Worm (Caenorhabditis elegans) whole organism, young adult: ENCODE data around the gene srh-234.

ENCODE experiments used
- B0035.1 ChIP-seq: sonication (generic microtip); optimal IDR thresholded peaks from 2 replicates; lab custom pipeline; 2016; ENCODE audit warnings: missing genetic modification characterization, mild to moderate bottlenecking, missing compliant biosample characterization, missing genotype, missing genetic modification reagents
- B0336.3 ChIP-seq: fragments of 200-800 bp; sonication (Bioruptor generic); IDR thresholded peaks from 2 replicates; pipeline ENCODE4 v1.3.6; 2022; ENCODE audit warnings: missing genetic modification characterization, missing compliant biosample characterization
- C17E4.6 ChIP-seq: fragments of 200-800 bp; sonication (Bioruptor generic); IDR thresholded peaks from 2 replicates; pipeline ENCODE4 v1.3.6; 2022; ENCODE audit warnings: missing genetic modification reagents, missing genetic modification characterization, missing compliant biosample characterization
- F22D6.2 ChIP-seq: sonication (generic microtip); optimal IDR thresholded peaks from 2 replicates; lab custom pipeline; 2016; ENCODE audit warnings: mild to moderate bottlenecking, missing genetic modification characterization, missing compliant biosample characterization
- F33H1.4 ChIP-seq: fragments of 200-800 bp; sonication (Bioruptor generic); IDR thresholded peaks from 2 replicates; pipeline ENCODE4 v1.3.6; 2022; ENCODE audit warnings: missing genetic modification reagents, missing genetic modification characterization, missing compliant biosample characterization
- F55B11.4 ChIP-seq: sonication (generic microtip); optimal IDR thresholded peaks from 2 replicates; lab custom pipeline; 2016; ENCODE audit warnings: missing compliant biosample characterization, missing genetic modification characterization, borderline replicate concordance; ENCODE audit not compliant: insufficient read depth
- F57A8.1 ChIP-seq: fragments of 200-800 bp; sonication (Bioruptor generic); optimal IDR thresholded peaks from 2 replicates; lab custom pipeline; 2018; ENCODE audit warnings: mild to moderate bottlenecking, missing genetic modification characterization, moderate library complexity, missing compliant biosample characterization
- K12H6.12 ChIP-seq: fragments of 200-800 bp; sonication (Bioruptor generic); optimal IDR thresholded peaks from 2 replicates; lab custom pipeline; 2018; ENCODE audit warnings: mild to moderate bottlenecking, missing genetic modification characterization, missing compliant biosample characterization
- Y53F4B.3 ChIP-seq: fragments of 200-800 bp; sonication (Bioruptor generic); IDR thresholded peaks from 2 replicates; pipeline ENCODE4 v1.3.6; 2022; ENCODE audit warnings: missing genetic modification reagents, missing genetic modification characterization, missing compliant biosample characterization
- Y56A3A.18 ChIP-seq: fragments of 200-800 bp; sonication (Bioruptor generic); IDR thresholded peaks from 2 replicates; pipeline ENCODE4 v1.3.6; 2022; ENCODE audit warnings: missing genetic modification reagents, missing genetic modification characterization, missing compliant biosample characterization
- Y79H2A.3 ChIP-seq: fragments of 200-800 bp; sonication (Bioruptor generic); conservative IDR thresholded peaks from 2 replicates; pipeline ENCODE4 v1.3.6; 2022; ENCODE audit warnings: missing genetic modification reagents, missing genetic modification characterization, missing compliant biosample characterization
- Y95B8A.8 ChIP-seq: fragments of 200-800 bp; sonication (Bioruptor generic); IDR thresholded peaks from 2 replicates; pipeline ENCODE4 v1.3.6; 2022; ENCODE audit warnings: missing genetic modification reagents, missing genetic modification characterization, missing compliant biosample characterization
- ceh-58 ChIP-seq: fragments of 200-800 bp; sonication (Bioruptor generic); IDR thresholded peaks from 2 replicates; pipeline ENCODE4 v1.3.6; 2022; ENCODE audit warnings: missing genetic modification characterization, missing compliant biosample characterization
- ceh-79 ChIP-seq: sonication (generic microtip); optimal IDR thresholded peaks from 2 replicates; lab custom pipeline; 2017; ENCODE audit warnings: mild to moderate bottlenecking, missing genetic modification characterization, missing compliant biosample characterization
- ceh-91 ChIP-seq: fragments of 200-800 bp; sonication (Bioruptor generic); IDR thresholded peaks from 2 replicates; pipeline ENCODE4 v1.3.6; 2022; ENCODE audit warnings: missing genetic modification reagents, missing genetic modification characterization, missing compliant biosample characterization
- dox-1 ChIP-seq: fragments of 200-800 bp; sonication (Bioruptor generic); IDR thresholded peaks from 2 replicates; pipeline ENCODE4 v1.3.6; 2022; ENCODE audit warnings: missing genetic modification reagents, missing genetic modification characterization, missing compliant biosample characterization
- dpl-1 ChIP-seq: fragments of 150-350 bp; optimal IDR thresholded peaks from 2 replicates; lab custom pipeline; 2014; ENCODE audit warnings: missing biosample characterization, missing genetic modification reagents, missing genetic modification characterization
- efl-1 ChIP-seq: fragments of 150-350 bp; optimal IDR thresholded peaks from 2 replicates; lab custom pipeline; 2014; ENCODE audit warnings: missing biosample characterization, missing genetic modification reagents, missing genetic modification characterization
- fkh-3 ChIP-seq: sonication (generic microtip); optimal IDR thresholded peaks from 2 replicates; lab custom pipeline; 2016; ENCODE audit warnings: mild to moderate bottlenecking, missing genetic modification characterization, missing compliant biosample characterization
- hlh-12 ChIP-seq: sonication (generic microtip); optimal IDR thresholded peaks from 2 replicates; lab custom pipeline; 2016; ENCODE audit warnings: missing genetic modification characterization, missing compliant biosample characterization
- hlh-26 ChIP-seq: fragments of 200-800 bp; sonication (Bioruptor generic); conservative IDR thresholded peaks from 2 replicates; pipeline ENCODE4 v1.3.6; 2022; ENCODE audit warnings: missing genetic modification reagents, missing genetic modification characterization, missing compliant biosample characterization
- lin-54 ChIP-seq: fragments of 200-800 bp; sonication (Bioruptor generic); optimal IDR thresholded peaks from 2 replicates; lab custom pipeline; 2018; ENCODE audit warnings: mild to moderate bottlenecking, missing genetic modification characterization, missing compliant biosample characterization
- lsl-1 ChIP-seq: fragments of 200-800 bp; sonication (Bioruptor generic); optimal IDR thresholded peaks from 2 replicates; lab custom pipeline; 2018; ENCODE audit warnings: mild to moderate bottlenecking, missing genetic modification characterization, moderate library complexity, missing compliant biosample characterization
- madf-3 ChIP-seq: fragments of 200-800 bp; sonication (Bioruptor generic); IDR thresholded peaks from 2 replicates; pipeline ENCODE4 v1.3.6; 2022; ENCODE audit warnings: missing genetic modification reagents, missing genetic modification characterization, missing compliant biosample characterization
- madf-6 ChIP-seq: fragments of 200-800 bp; sonication (Bioruptor generic); IDR thresholded peaks from 2 replicates; pipeline ENCODE4 v1.3.6; 2022; ENCODE audit warnings: missing genetic modification reagents, missing genetic modification characterization, missing compliant biosample characterization
- madf-8 ChIP-seq: fragments of 200-800 bp; sonication (Bioruptor generic); conservative IDR thresholded peaks from 2 replicates; pipeline ENCODE4 v1.3.6; 2022; ENCODE audit warnings: missing genetic modification reagents, missing genetic modification characterization, missing compliant biosample characterization
- mel-28 ChIP-seq: sonication (generic microtip); optimal IDR thresholded peaks from 2 replicates; lab custom pipeline; 2016; ENCODE audit warnings: borderline replicate concordance, mild to moderate bottlenecking, missing genetic modification characterization, missing compliant biosample characterization
- nfya-2 ChIP-seq: fragments of 200-800 bp; sonication (Bioruptor generic); IDR thresholded peaks from 2 replicates; pipeline ENCODE4 v1.3.6; 2022; ENCODE audit warnings: missing genetic modification reagents, missing genetic modification characterization, missing compliant biosample characterization
- nfyb-1 ChIP-seq: fragments of 200-800 bp; sonication (Bioruptor generic); IDR thresholded peaks from 2 replicates; pipeline ENCODE4 v1.3.6; 2022; ENCODE audit warnings: missing genetic modification reagents, missing genetic modification characterization, missing compliant biosample characterization
- nhr-120 ChIP-seq: fragments of 200-800 bp; sonication (Bioruptor generic); IDR thresholded peaks from 2 replicates; pipeline ENCODE4 v1.3.6; 2022; ENCODE audit warnings: missing genetic modification characterization, missing compliant biosample characterization
- nhr-27 ChIP-seq: fragments of 200-800 bp; sonication (Bioruptor generic); optimal IDR thresholded peaks from 2 replicates; lab custom pipeline; 2018; ENCODE audit warnings: mild to moderate bottlenecking, missing genetic modification characterization, moderate library complexity, missing compliant biosample characterization
- pbrm-1 ChIP-seq: fragments of 200-800 bp; sonication (Bioruptor generic); IDR thresholded peaks from 2 replicates; pipeline ENCODE4 v1.3.6; 2022; ENCODE audit warnings: missing genetic modification reagents, missing genetic modification characterization, missing compliant biosample characterization
- rcor-1 ChIP-seq: fragments of 200-800 bp; sonication (Bioruptor generic); IDR thresholded peaks from 2 replicates; pipeline ENCODE4 v1.3.6; 2022; ENCODE audit warnings: missing genetic modification reagents, missing genetic modification characterization, missing compliant biosample characterization
- repo-1 ChIP-seq: sonication (generic microtip); optimal IDR thresholded peaks from 2 replicates; lab custom pipeline; 2017; ENCODE audit warnings: mild to moderate bottlenecking, missing genetic modification characterization, missing compliant biosample characterization
- sdz-38 ChIP-seq: sonication (generic microtip); optimal IDR thresholded peaks from 2 replicates; lab custom pipeline; 2016; ENCODE audit warnings: missing genotype, missing genetic modification characterization, missing compliant biosample characterization
- snpc-1.3 ChIP-seq: sonication (generic microtip); optimal IDR thresholded peaks from 2 replicates; lab custom pipeline; 2017; ENCODE audit warnings: missing genetic modification characterization, mild to moderate bottlenecking, missing compliant biosample characterization, antibody characterized with exemption, moderate library complexity, missing genotype, missing genetic modification reagents; ENCODE audit not compliant: insufficient read depth
- snpc-3.4 ChIP-seq: sonication (generic microtip); optimal IDR thresholded peaks from 2 replicates; lab custom pipeline; 2017; ENCODE audit warnings: missing genetic modification characterization, mild to moderate bottlenecking, missing compliant biosample characterization, antibody characterized with exemption, moderate library complexity, missing genotype, missing genetic modification reagents
- sptf-2 ChIP-seq: fragments of 200-800 bp; sonication (Bioruptor generic); optimal IDR thresholded peaks from 2 replicates; lab custom pipeline; 2018; ENCODE audit warnings: mild to moderate bottlenecking, missing genetic modification characterization, missing compliant biosample characterization
- xnd-1 ChIP-seq: sonication (generic microtip); optimal IDR thresholded peaks from 2 replicates; lab custom pipeline; 2016; ENCODE audit warnings: missing genotype, missing genetic modification reagents, missing genetic modification characterization, missing compliant biosample characterization
- zim-3 ChIP-seq: sonication (generic microtip); optimal IDR thresholded peaks from 2 replicates; lab custom pipeline; 2017; ENCODE audit warnings: mild to moderate bottlenecking, missing genetic modification characterization, moderate library complexity, missing compliant biosample characterization

srh-234 gene

ce11 chrV:7629504-7629903 is 22.2 kb downstream of the srh-234 start, which contains the start of gene srd-30:
TSS of gene srd-30 (plus strand) at chrV:7629804.
- TF ChIP-seq nhr-27 (tag; lab: Kevin White, UChicago): no peak
- no peak for TF ChIP-seq F55B11.4 (tag; lab: Kevin White, UChicago)
- TF ChIP-seq rcor-1 (GFP tag; lab: Robert Waterston, UW): no peak
- no peak for TF ChIP-seq K12H6.12 (tag; lab: Kevin White, UChicago)
- no peak for TF ChIP-seq snpc-3.4 (tag; lab: Kevin White, UChicago)
- no peak for TF ChIP-seq repo-1 (tag; lab: Kevin White, UChicago)

DNA sequence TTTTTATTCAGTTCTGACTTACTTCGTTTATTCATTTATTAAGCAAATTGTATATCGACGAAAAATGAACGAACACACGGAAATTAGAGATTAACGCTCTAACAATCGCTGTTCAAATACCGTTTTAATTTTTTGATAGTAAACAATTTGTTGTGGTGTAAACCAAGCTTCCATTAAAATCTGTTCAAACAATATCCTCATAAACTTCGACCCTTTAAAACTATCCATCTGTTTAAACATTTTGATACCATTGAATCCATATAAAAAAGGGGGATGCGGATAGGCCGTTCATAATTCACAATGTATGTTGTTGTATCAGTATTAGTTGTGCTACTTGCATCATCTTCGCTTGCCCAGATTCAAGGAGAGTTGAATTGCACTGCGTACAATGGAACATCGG is 25.1 kb downstream of the srh-234 start, which contains the start of gene F07C4.6:
Gene F07C4.6 (plus strand): TSS at position 301 of the 400 bp plus-strand sequence.
- no peak for TF ChIP-seq sptf-2
- TF ChIP-seq zim-3: no peak
- TF ChIP-seq lin-54 (GFP tag; lab: Kevin White, UChicago): no peak
- no peak for TF ChIP-seq nfya-2 (GFP tag; lab: Robert Waterston, UW)
- no peak for TF ChIP-seq pbrm-1
- no peak for TF ChIP-seq ceh-58 (GFP tag; lab: Robert Waterston, UW)
- no peak for TF ChIP-seq efl-1
- TF ChIP-seq Y79H2A.3 (GFP tag; lab: Robert Waterston, UW): no peak
- no peak for TF ChIP-seq hlh-26
- no peak for TF ChIP-seq nhr-120 (GFP tag; lab: Robert Waterston, UW)

- no peak for TF ChIP-seq madf-3
- no peak for TF ChIP-seq hlh-12
- no peak for TF ChIP-seq sdz-38
Observed at ce11 chrV:7624652-7625051, 27.0 kb downstream of the srh-234 start, which contains the start of gene grsp-4. TSS of gene grsp-4 (plus strand) at chrV:7624952.

DNA sequence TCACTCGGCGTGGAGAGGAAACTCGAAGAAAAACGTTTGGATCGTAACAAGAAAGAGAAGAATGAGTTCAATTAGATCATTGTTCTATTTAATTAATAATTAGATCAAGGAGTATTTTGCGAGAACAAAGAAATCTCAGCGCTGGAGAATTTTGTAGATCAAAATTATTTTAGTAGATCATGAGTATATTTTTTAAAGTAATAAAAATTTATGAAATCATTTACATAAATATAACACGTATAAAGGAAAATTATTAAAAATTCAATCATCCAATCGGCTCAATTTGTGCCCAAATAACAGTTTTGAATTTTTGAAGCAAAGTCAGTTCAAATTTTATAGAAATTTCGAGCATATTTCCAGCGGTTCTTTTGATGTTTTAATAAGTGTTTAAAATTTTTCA is 27.5 kb downstream of the srh-234 start, which contains the start of gene C50E3.13:
Gene C50E3.13 (minus strand): TSS at position 101 of the 400 bp plus-strand sequence.
- TF ChIP-seq Y56A3A.18 (GFP tag; lab: Robert Waterston, UW) (no peak), fkh-3 (no peak), F57A8.1 (GFP tag; lab: Kevin White, UChicago) (no peak), B0035.1 (tag; lab: Kevin White, UChicago) (no peak), mel-28 (no peak), snpc-1.3 (tag; lab: Kevin White, UChicago) (no peak), Y95B8A.8 (no peak), nfyb-1 (GFP tag; lab: Robert Waterston, UW) (no peak), dox-1 (no peak), xnd-1 (no peak), C17E4.6 (GFP tag; lab: Robert Waterston, UW) (no peak), F33H1.4 (GFP tag; lab: Robert Waterston, UW) (no peak), snpc-3.4 (tag; lab: Kevin White, UChicago) (no peak), B0336.3 (GFP tag; lab: Robert Waterston, UW) (no peak)

DNA sequence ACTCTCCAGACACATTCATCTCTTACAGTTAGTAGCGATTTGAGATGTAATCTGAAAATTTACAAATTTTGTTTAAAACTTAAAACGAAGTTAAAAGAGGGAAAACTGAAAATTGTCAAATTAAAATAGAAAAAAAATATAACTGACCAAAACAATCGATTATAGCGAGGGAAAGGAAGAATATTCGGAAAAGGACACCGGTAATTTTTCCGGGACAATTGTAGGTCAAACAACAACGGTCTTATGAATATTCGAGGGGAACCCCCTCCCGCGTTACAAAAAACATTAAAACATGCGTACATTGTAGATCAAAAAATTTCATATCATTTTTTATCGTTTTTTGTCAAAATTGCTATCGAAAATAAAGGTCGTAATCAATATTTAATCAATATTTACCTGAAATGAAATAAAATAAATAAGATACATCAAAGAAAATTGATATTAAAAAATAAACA is 29.6 kb downstream of the srh-234 start, which contains the start of gene C50E3.12:
Gene C50E3.12 (minus strand): TSS at position 51 of the 455 bp plus-strand sequence.
- TF ChIP-seq efl-1: peak; percentile 79
- TF ChIP-seq Y53F4B.3 (GFP tag; lab: Robert Waterston, UW): no peak
- peak; percentile 45 for TF ChIP-seq dpl-1 (GFP tag; lab: Kevin White, UChicago)
- TF ChIP-seq xnd-1: peak; percentile 30
- TF ChIP-seq lsl-1 (GFP tag; lab: Kevin White, UChicago): peak; percentile 5
- no peak for TF ChIP-seq ceh-91 (GFP tag; lab: Robert Waterston, UW)
- TF ChIP-seq madf-6 (GFP tag; lab: Robert Waterston, UW): peak; percentile 89
- peak; percentile 75 for TF ChIP-seq madf-8 (GFP tag; lab: Robert Waterston, UW)
- TF ChIP-seq F22D6.2: no peak
- TF ChIP-seq F33H1.4 (GFP tag; lab: Robert Waterston, UW): 0 out of 2 replicates have a peak, but pooled peaks have one; percentile 11
- no peak for TF ChIP-seq ceh-79 (tag; lab: Kevin White, UChicago)
